Fruit fly (Drosophila melanogaster) whole organism, embryonic: ENCODE data around the gene CG9483.

Experiments
- CG10274 ChIP-seq: fragments of 200-800 bp; sonication (Bioruptor generic); optimal IDR thresholded peaks from 3 replicates; lab custom pipeline; 2017; ENCODE audit warnings: missing biosample characterization, mild to moderate bottlenecking, missing genetic modification characterization
- CG11456 ChIP-seq: fragments of 200-800 bp; sonication (Bioruptor generic); IDR thresholded peaks from 3 replicates; pipeline ENCODE4 v1.3.6; 2022; ENCODE audit warnings: missing biosample characterization, missing genetic modification characterization
- CG11504 ChIP-seq: fragments of 200-800 bp; sonication (Bioruptor generic); optimal IDR thresholded peaks from 3 replicates; lab custom pipeline; 2019; ENCODE audit warnings: missing biosample characterization, mild to moderate bottlenecking, missing genetic modification characterization, moderate library complexity
- CG12155 ChIP-seq: fragments of 200-800 bp; sonication (Bioruptor generic); optimal IDR thresholded peaks from 3 replicates; lab custom pipeline; 2016; ENCODE audit warnings: missing biosample characterization, missing genetic modification characterization
- CG12299 ChIP-seq: fragments of 200-800 bp; sonication (Bioruptor generic); optimal IDR thresholded peaks from 2 replicates; lab custom pipeline; 2018; ENCODE audit warnings: missing biosample characterization, mild to moderate bottlenecking, missing genetic modification characterization
- CG14667 ChIP-seq: fragments of 200-800 bp; sonication (Bioruptor generic); IDR thresholded peaks from 2 replicates; pipeline ENCODE4 v1.3.6; 2022; ENCODE audit warnings: missing biosample characterization, missing genetic modification characterization
- CG17361 ChIP-seq: fragments of 200-800 bp; sonication (Bioruptor generic); IDR thresholded peaks from 3 replicates; pipeline ENCODE4 v1.3.6; 2022; ENCODE audit warnings: missing biosample characterization, missing genetic modification characterization
- CG1832 ChIP-seq: fragments of 200-800 bp; sonication (Bioruptor generic); optimal IDR thresholded peaks from 2 replicates; lab custom pipeline; 2017; ENCODE audit warnings: missing biosample characterization, mild to moderate bottlenecking, missing genetic modification characterization, inconsistent platforms
- CG2875 ChIP-seq: fragments of 200-800 bp; sonication (Bioruptor generic); optimal IDR thresholded peaks from 2 replicates; lab custom pipeline; 2017; ENCODE audit warnings: missing biosample characterization, mild to moderate bottlenecking, missing genetic modification characterization, missing genetic modification reagents
- CG2889 ChIP-seq: fragments of 200-800 bp; sonication (Bioruptor generic); IDR thresholded peaks from 3 replicates; pipeline ENCODE4 v1.3.6; 2022; ENCODE audit warnings: missing biosample characterization, missing genetic modification characterization
- CG3838 ChIP-seq: fragments of 200-800 bp; sonication (Bioruptor generic); optimal IDR thresholded peaks from 3 replicates; lab custom pipeline; 2016; ENCODE audit warnings: missing biosample characterization, missing genetic modification characterization
- CG6791 ChIP-seq: fragments of 200-800 bp; sonication (Bioruptor generic); IDR thresholded peaks from 3 replicates; pipeline ENCODE4 v1.3.6; 2022; ENCODE audit warnings: missing biosample characterization, missing genetic modification characterization; ENCODE audit not compliant: partially characterized antibody
- CG7839 ChIP-seq: fragments of 200-800 bp; sonication (Bioruptor generic); optimal IDR thresholded peaks from 3 replicates; lab custom pipeline; 2018; ENCODE audit warnings: missing biosample characterization, mild to moderate bottlenecking, missing genetic modification characterization, moderate library complexity
- CG8089 ChIP-seq: fragments of 200-800 bp; sonication (Bioruptor generic); optimal IDR thresholded peaks from 3 replicates; lab custom pipeline; 2016; ENCODE audit warnings: missing biosample characterization, missing genetic modification characterization
- CG8290 ChIP-seq, 3 experiments: fragments of 200-800 bp; sonication (Bioruptor generic); optimal IDR thresholded peaks; 2 replicates each; lab custom pipeline; 2016 to 2019; ENCODE audit warnings: missing biosample characterization in 3 of 3, missing genetic modification characterization in 3 of 3, mild to moderate bottlenecking in 2 of 3, moderate library complexity in 1 of 3
- CG8765 ChIP-seq: fragments of 200-800 bp; sonication (Bioruptor generic); IDR thresholded peaks from 2 replicates; pipeline ENCODE4 v1.3.6; 2022; ENCODE audit warnings: missing biosample characterization, missing genetic modification characterization
- CG8924 ChIP-seq: fragments of 200-800 bp; optimal IDR thresholded peaks from 3 replicates; lab custom pipeline; 2019; ENCODE audit warnings: missing biosample characterization, mild to moderate bottlenecking, missing genetic modification characterization, moderate library complexity
- CG9727 ChIP-seq: fragments of 200-800 bp; sonication (Bioruptor generic); optimal IDR thresholded peaks from 3 replicates; lab custom pipeline; 2017; ENCODE audit warnings: missing biosample characterization, mild to moderate bottlenecking, missing genetic modification characterization
- CrebB ChIP-seq: fragments of 200-800 bp; sonication (Bioruptor generic); optimal IDR thresholded peaks from 3 replicates; lab custom pipeline; 2018; ENCODE audit warnings: missing biosample characterization, mild to moderate bottlenecking, missing genetic modification characterization
- Deaf1 ChIP-seq: fragments of 200-800 bp; optimal IDR thresholded peaks from 3 replicates; lab custom pipeline; 2019; ENCODE audit warnings: missing biosample characterization, mild to moderate bottlenecking, missing genetic modification characterization, moderate library complexity
- Dfd ChIP-seq, 2 experiments: fragments of >200 bp; optimal IDR thresholded peaks; 2 replicates each; lab custom pipeline; 2017; ENCODE audit warnings: missing biosample characterization in 2 of 2, missing genetic modification characterization in 2 of 2
- Dip2 ChIP-seq: fragments of 200-800 bp; sonication (Bioruptor generic); IDR thresholded peaks from 2 replicates; pipeline ENCODE4 v1.3.6; 2022; ENCODE audit warnings: missing biosample characterization, missing genetic modification characterization
- Dll ChIP-seq: fragments of 200-800 bp; sonication (Bioruptor generic); IDR thresholded peaks from 4 replicates; pipeline ENCODE4 v1.3.6; 2022; ENCODE audit warnings: missing biosample characterization, missing genetic modification characterization; ENCODE audit not compliant: partially characterized antibody
- NK7.1 ChIP-seq: fragments of 200-800 bp; sonication (Bioruptor generic); optimal IDR thresholded peaks from 3 replicates; lab custom pipeline; 2016; ENCODE audit warnings: missing biosample characterization, missing genetic modification characterization
- Nf-YA ChIP-seq: fragments of 200-800 bp; sonication (Bioruptor generic); IDR thresholded peaks from 2 replicates; pipeline ENCODE4 v1.3.6; 2022; ENCODE audit warnings: missing biosample characterization, missing genetic modification characterization
- Optix ChIP-seq: fragments of 200-800 bp; sonication (Bioruptor generic); IDR thresholded peaks from 3 replicates; pipeline ENCODE4 v1.3.6; 2022; ENCODE audit warnings: missing biosample characterization, missing genetic modification characterization
- PHDP ChIP-seq: fragments of 200-800 bp; sonication (Bioruptor generic); optimal IDR thresholded peaks from 3 replicates; lab custom pipeline; 2018; ENCODE audit warnings: missing biosample characterization, mild to moderate bottlenecking, missing genetic modification characterization, moderate library complexity
- Pdp1 ChIP-seq, 2 experiments: fragments of 200-800 bp; sonication (Bioruptor generic); optimal IDR thresholded peaks; 3 replicates each; lab custom pipeline; 2016; ENCODE audit warnings: missing biosample characterization in 2 of 2, missing genetic modification characterization in 2 of 2, mild to moderate bottlenecking in 1 of 2, moderate library complexity in 1 of 2
- Vsx1 ChIP-seq: fragments of 200-800 bp; sonication (Bioruptor generic); optimal IDR thresholded peaks from 2 replicates; lab custom pipeline; 2017; ENCODE audit warnings: missing biosample characterization, mild to moderate bottlenecking, missing genetic modification characterization, missing genetic modification reagents
- abd-A ChIP-seq: fragments of 200-800 bp; sonication (Bioruptor generic); optimal IDR thresholded peaks from 3 replicates; lab custom pipeline; 2019; ENCODE audit warnings: missing biosample characterization, mild to moderate bottlenecking, missing genetic modification characterization, moderate library complexity
- amos ChIP-seq: fragments of 200-800 bp; sonication (Bioruptor generic); IDR thresholded peaks from 2 replicates; pipeline ENCODE4 v1.3.6; 2022; ENCODE audit warnings: missing biosample characterization, missing genetic modification characterization; ENCODE audit not compliant: partially characterized antibody
- az2 ChIP-seq: fragments of 200-800 bp; sonication (Bioruptor generic); optimal IDR thresholded peaks from 3 replicates; lab custom pipeline; 2016; ENCODE audit warnings: missing biosample characterization, missing genetic modification characterization
- bbx ChIP-seq: fragments of 200-800 bp; sonication (Bioruptor generic); IDR thresholded peaks from 2 replicates; pipeline ENCODE4 v1.3.6; 2022; ENCODE audit warnings: missing biosample characterization, missing genetic modification characterization; ENCODE audit not compliant: partially characterized antibody
- bowl ChIP-seq: fragments of 200-800 bp; sonication (Bioruptor generic); IDR thresholded peaks from 2 replicates; pipeline ENCODE4 v1.3.6; 2022; ENCODE audit warnings: missing biosample characterization, missing genetic modification characterization
- chif ChIP-seq, 2 experiments: fragments of 200-800 bp; sonication (Bioruptor generic); optimal IDR thresholded peaks; 3 replicates each; lab custom pipeline; 2016; ENCODE audit warnings: missing biosample characterization in 2 of 2, missing genetic modification characterization in 2 of 2
- chm ChIP-seq: fragments of 200-800 bp; sonication (Bioruptor generic); IDR thresholded peaks from 2 replicates; pipeline ENCODE4 v1.3.6; 2022; ENCODE audit warnings: missing biosample characterization, missing genetic modification characterization
- dpn ChIP-seq, 2 experiments: fragments of 200-800 bp; sonication (Bioruptor generic); optimal IDR thresholded peaks; 3 replicates each; lab custom pipeline; 2016; ENCODE audit warnings: missing biosample characterization in 2 of 2, missing genetic modification characterization in 2 of 2
- dysf ChIP-seq: fragments of 200-800 bp; sonication (Bioruptor generic); IDR thresholded peaks from 3 replicates; pipeline ENCODE4 v1.3.6; 2022; ENCODE audit warnings: missing biosample characterization, missing genetic modification characterization
- gsb-n ChIP-seq: fragments of 200-800 bp; sonication (Bioruptor generic); optimal IDR thresholded peaks from 3 replicates; lab custom pipeline; 2018; ENCODE audit warnings: missing biosample characterization, mild to moderate bottlenecking, missing genetic modification characterization
- her ChIP-seq: fragments of 200-800 bp; sonication (Bioruptor generic); optimal IDR thresholded peaks from 2 replicates; lab custom pipeline; 2016; ENCODE audit warnings: missing biosample characterization, missing genetic modification characterization
- lilli ChIP-seq: fragments of 200-800 bp; sonication (Bioruptor generic); optimal IDR thresholded peaks from 3 replicates; lab custom pipeline; 2016; ENCODE audit warnings: missing biosample characterization, missing genetic modification characterization
- nerfin-2 ChIP-seq: fragments of 200-800 bp; sonication (Bioruptor generic); IDR thresholded peaks from 2 replicates; pipeline ENCODE4 v1.3.6; 2022; ENCODE audit warnings: missing biosample characterization, missing genetic modification characterization; ENCODE audit not compliant: partially characterized antibody
- phol ChIP-seq: fragments of 200-800 bp; sonication (Bioruptor generic); optimal IDR thresholded peaks from 3 replicates; lab custom pipeline; 2018; ENCODE audit warnings: missing biosample characterization, mild to moderate bottlenecking, missing genetic modification characterization, moderate library complexity
- pros ChIP-seq: fragments of 200-800 bp; sonication (Bioruptor generic); optimal IDR thresholded peaks from 3 replicates; lab custom pipeline; 2019; ENCODE audit warnings: missing biosample characterization, mild to moderate bottlenecking, missing genetic modification characterization, moderate library complexity
- scrt ChIP-seq: fragments of 200-800 bp; sonication (Bioruptor generic); optimal IDR thresholded peaks from 2 replicates; lab custom pipeline; 2018; ENCODE audit warnings: missing biosample characterization, mild to moderate bottlenecking, missing genetic modification characterization, moderate library complexity
- slp2 ChIP-seq: fragments of 200-800 bp; sonication (Bioruptor generic); optimal IDR thresholded peaks from 2 replicates; lab custom pipeline; 2016; ENCODE audit warnings: missing biosample characterization, missing genetic modification characterization
- sob ChIP-seq: fragments of 200-800 bp; sonication (Bioruptor generic); IDR thresholded peaks from 2 replicates; pipeline ENCODE4 v1.3.6; 2022; ENCODE audit warnings: missing biosample characterization, missing genetic modification characterization
- stwl ChIP-seq: fragments of 200-800 bp; sonication (Bioruptor generic); optimal IDR thresholded peaks from 3 replicates; lab custom pipeline; 2018; ENCODE audit warnings: missing biosample characterization, mild to moderate bottlenecking, missing genetic modification characterization, moderate library complexity
- vvl ChIP-seq: fragments of 200-800 bp; sonication (Bioruptor generic); IDR thresholded peaks from 2 replicates; pipeline ENCODE4 v1.3.6; 2022; ENCODE audit warnings: missing biosample characterization, missing genetic modification characterization

Gene CG9483

dm6 chr2L:8825222-8825869 lies 41.2 kb upstream of the CG9483 start, which contains the start of gene SoxN (continued):
- peak; percentile 89 for TF ChIP-seq CG11504 (tag; lab: Kevin White, UChicago)
- peak; percentile 81 for TF ChIP-seq chm
- no peak for TF ChIP-seq CG14667 (GFP tag; lab: Robert Waterston, UW)
- TF ChIP-seq chif (GFP tag; optimal IDR thresholded peaks at IDR 0.05; lab: Kevin White, UChicago): peak in 1 of 2 experiments; percentile 14
- TF ChIP-seq CG7839: peak; percentile 5
- no peak for TF ChIP-seq stwl (tag; lab: Kevin White, UChicago)
- peak; percentile 97 for TF ChIP-seq Nf-YA (GFP tag; lab: Robert Waterston, UW)
- TF ChIP-seq CrebB (tag; lab: Kevin White, UChicago): peak; percentile 52
- no peak for TF ChIP-seq lilli
- no peak for TF ChIP-seq CG2875 (GFP tag; lab: Kevin White, UChicago)
- TF ChIP-seq CG12155 (GFP tag; lab: Kevin White, UChicago): no peak
- no peak for TF ChIP-seq az2 (GFP tag; lab: Kevin White, UChicago)
- TF ChIP-seq abd-A: peak; percentile 99
- TF ChIP-seq CG17361 (GFP tag; lab: Robert Waterston, UW): no peak
- peak; percentile 35 for TF ChIP-seq CG9727 (GFP tag; lab: Kevin White, UChicago)
- TF ChIP-seq CG11456 (GFP tag; lab: Robert Waterston, UW): no peak
- no peak for TF ChIP-seq slp2 (GFP tag; lab: Kevin White, UChicago)
- no peak for TF ChIP-seq bowl (GFP tag; lab: Robert Waterston, UW)
- TF ChIP-seq amos (GFP tag; lab: Robert Waterston, UW): peak; percentile 49
- peak; percentile 73; the same call in 1 of the 2 replicates for TF ChIP-seq vvl (GFP tag; lab: Robert Waterston, UW)
- TF ChIP-seq her: peak; percentile 37
- TF ChIP-seq scrt (GFP tag; lab: Kevin White, UChicago): no peak
- TF ChIP-seq CG1832 (GFP tag; lab: Kevin White, UChicago): peak; percentile 94
- no peak for TF ChIP-seq dysf (GFP tag; lab: Robert Waterston, UW)
- no peak for TF ChIP-seq Dip2 (GFP tag; lab: Robert Waterston, UW)
- peak in 1 of 2 experiments; percentile 11 for TF ChIP-seq Dfd (GFP tag; optimal IDR thresholded peaks at IDR 0.05; lab: Kevin White, UChicago)
- TF ChIP-seq pros (GFP tag; lab: Kevin White, UChicago): peak; percentile 86
- peak; percentile 6 for TF ChIP-seq gsb-n
- TF ChIP-seq CG10274: no peak
- TF ChIP-seq CG8290 (GFP tag; optimal IDR thresholded peaks at IDR 0.05; lab: Kevin White, UChicago): no peak
- TF ChIP-seq CG8290 (tag; optimal IDR thresholded peaks at IDR 0.05; lab: Kevin White, UChicago): peak in 1 of 2 experiments; percentile 37
- TF ChIP-seq bbx (GFP tag; lab: Robert Waterston, UW): peak; percentile 59; the same call in 1 of the 2 replicates
- no peak for TF ChIP-seq nerfin-2 (GFP tag; lab: Robert Waterston, UW)
- TF ChIP-seq CG2889 (GFP tag; lab: Robert Waterston, UW): no peak
- TF ChIP-seq CG8089: no peak
- TF ChIP-seq CG8765 (GFP tag; lab: Robert Waterston, UW): no peak
- peak; percentile 46; the same call in 1 of the 3 replicates for TF ChIP-seq CG6791 (GFP tag; lab: Robert Waterston, UW)
- TF ChIP-seq CG8924 (tag; lab: Kevin White, UChicago): peak; percentile 32
- TF ChIP-seq phol (tag; lab: Kevin White, UChicago): peak; percentile 52
- TF ChIP-seq NK7.1 (GFP tag; lab: Kevin White, UChicago): peak; percentile 15
- peak; percentile 42 for TF ChIP-seq CG3838
- peak; percentile 33 for TF ChIP-seq CG12299 (tag; lab: Kevin White, UChicago)
- peak; percentile 43 for TF ChIP-seq sob (GFP tag; lab: Robert Waterston, UW)
- TF ChIP-seq PHDP: no peak
- peak; percentile 66; the same call in 3 of the 4 replicates for TF ChIP-seq Dll
- TF ChIP-seq Optix (GFP tag; lab: Robert Waterston, UW): peak; percentile 35; the same call in 2 of the 3 replicates
- peak; percentile 81 for TF ChIP-seq Vsx1 (GFP tag; lab: Kevin White, UChicago)
- no peak for TF ChIP-seq dpn (GFP tag; optimal IDR thresholded peaks at IDR 0.05; lab: Kevin White, UChicago)
- peak; percentile 96 for TF ChIP-seq Deaf1
- TF ChIP-seq Pdp1 (GFP tag; optimal IDR thresholded peaks at IDR 0.05; lab: Kevin White, UChicago): no peak
